Worm (Caenorhabditis elegans): ENCODE results near the gene F55A11.4.

The F55A11.4 gene

DNA sequence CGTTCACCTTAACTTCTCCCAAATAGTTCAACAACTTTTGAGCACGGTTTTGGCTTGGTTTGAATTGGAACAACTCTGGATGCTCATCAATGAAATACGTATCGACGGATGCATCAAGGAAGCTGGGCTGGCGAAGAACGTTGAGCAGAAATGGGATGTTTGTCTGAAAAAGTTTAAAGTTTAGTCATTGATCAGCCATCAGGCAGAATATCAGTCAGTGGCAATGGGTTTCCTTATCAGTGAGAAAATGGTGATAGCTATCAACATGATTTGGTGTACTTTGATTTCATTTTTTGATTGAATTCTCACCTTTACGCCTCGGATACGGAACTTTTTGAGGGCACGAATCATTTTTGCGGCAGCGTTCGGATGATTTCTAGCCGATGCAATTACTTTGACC lies 50.3 kb downstream of the F55A11.4 start:
- TF ChIP-seq nhr-28 (tag; optimal IDR thresholded peaks at IDR 0.05) (peak; percentile 68), lin-15B (tag; optimal IDR thresholded peaks at IDR 0.05) (no peak), ceh-82 (tag; optimal IDR thresholded peaks at IDR 0.05) (no peak), set-16 (GFP tag; IDR thresholded peaks at IDR 0.05) (no peak), madf-9 (GFP tag; conservative IDR thresholded peaks at IDR 0.05) (no peak), unc-39 (tag; optimal IDR thresholded peaks at IDR 0.05) (no peak), hlh-30 (tag; optimal IDR thresholded peaks at IDR 0.05; ENCODE audit: insufficient read depth) (no peak), daf-19 (GFP tag; conservative IDR thresholded peaks at IDR 0.05) (no peak), daf-16 (GFP tag; optimal IDR thresholded peaks at IDR 0.05) (no peak), daf-16 (tag; optimal IDR thresholded peaks at IDR 0.05) (peak; percentile 23), spr-3 (GFP tag; optimal IDR thresholded peaks at IDR 0.05) (no peak), ceh-62 (tag; optimal IDR thresholded peaks at IDR 0.05) (no peak), aha-1 (tag) (peak; percentile 96), nhr-10 (tag; optimal IDR thresholded peaks at IDR 0.05) (no peak), spr-1 (tag; optimal IDR thresholded peaks at IDR 0.05) (no peak), nhr-48 (tag; optimal IDR thresholded peaks at IDR 0.05) (no peak), dmd-6 (GFP tag; IDR thresholded peaks at IDR 0.05) (peak; percentile 57), ztf-11 (tag; optimal IDR thresholded peaks at IDR 0.05) (no peak), saeg-2 (GFP tag; IDR thresholded peaks at IDR 0.05) (no peak), daf-12 (tag; optimal IDR thresholded peaks at IDR 0.05) (no peak), ces-1 (GFP tag; optimal IDR thresholded peaks at IDR 0.05) (no peak), zag-1 (tag; optimal IDR thresholded peaks at IDR 0.05) (no peak), mdl-1 (tag; optimal IDR thresholded peaks at IDR 0.05) (no peak), F49E8.2 (tag; optimal IDR thresholded peaks at IDR 0.05; ENCODE audit: borderline replicate concordance) (no peak), lim-7 (GFP tag; IDR thresholded peaks at IDR 0.05) (no peak), egl-43 (GFP tag; IDR thresholded peaks at IDR 0.05) (no peak), T26A8.4 (GFP tag; IDR thresholded peaks at IDR 0.05) (no peak; the same call in 1 of the 2 replicates), mxl-2 (GFP tag; conservative IDR thresholded peaks at IDR 0.05) (no peak), zip-11 (GFP tag; IDR thresholded peaks at IDR 0.05) (no peak), Y75B8A.6 (GFP tag; IDR thresholded peaks at IDR 0.05) (no peak), R02D3.7 (tag; optimal IDR thresholded peaks at IDR 0.05) (no peak), lin-39 (tag; optimal IDR thresholded peaks at IDR 0.05) (no peak), vab-7 (GFP tag; IDR thresholded peaks at IDR 0.05) (no peak), ceh-20 (GFP tag; IDR thresholded peaks at IDR 0.05) (no peak), mdt-29 (GFP tag; IDR thresholded peaks at IDR 0.05) (peak; percentile 43; the same call in 1 of the 2 replicates), arid-1 (GFP tag; conservative IDR thresholded peaks at IDR 0.05) (no peak), nhr-111 (GFP tag; optimal IDR thresholded peaks at IDR 0.05) (no peak), F26F4.8 (GFP tag; conservative IDR thresholded peaks at IDR 0.05) (no peak), rbr-2 (tag; optimal IDR thresholded peaks at IDR 0.05) (no peak), T20F7.1 (GFP tag; optimal IDR thresholded peaks at IDR 0.05) (no peak), zfp-3 (GFP tag; conservative IDR thresholded peaks at IDR 0.05) (0 out of 2 replicates have a peak, but pooled peaks have one; percentile 31), D1046.2 (GFP tag; IDR thresholded peaks at IDR 0.05) (no peak), lin-1 (GFP tag; IDR thresholded peaks at IDR 0.05) (no peak), unc-130 (GFP tag; optimal IDR thresholded peaks at IDR 0.05) (no peak), hif-1 (tag; optimal IDR thresholded peaks at IDR 0.05) (no peak), hmg-1.1 (GFP tag; IDR thresholded peaks at IDR 0.05) (no peak), php-3 (GFP tag; IDR thresholded peaks at IDR 0.05) (no peak), nhr-102 (tag; optimal IDR thresholded peaks at IDR 0.05) (no peak), ZK546.5 (tag; optimal IDR thresholded peaks at IDR 0.05) (no peak), pqm-1 (tag; optimal IDR thresholded peaks at IDR 0.05) (peak; percentile 54), ceh-44 (GFP tag; IDR thresholded peaks at IDR 0.05) (no peak), F44E2.7 (GFP tag; IDR thresholded peaks at IDR 0.05) (no peak), hlh-11 (tag; optimal IDR thresholded peaks at IDR 0.05) (peak; percentile 35)
